Worm (Caenorhabditis elegans) whole organism, midembryonic: ENCODE data around the gene rde-11.

Experiments used
- klf-2 ChIP-seq: fragments of 200-800 bp; sonication (Bioruptor generic); conservative IDR thresholded peaks from 2 replicates; pipeline ENCODE4 v1.3.6; 2022; ENCODE audit warnings: missing genetic modification reagents, missing genetic modification characterization, missing compliant biosample characterization
- ztf-23 ChIP-seq: fragments of 200-800 bp; sonication (Bioruptor generic); IDR thresholded peaks from 2 replicates; pipeline ENCODE4 v1.3.6; 2022; ENCODE audit warnings: missing genetic modification reagents, missing genetic modification characterization, missing compliant biosample characterization
- ztf-29 ChIP-seq: fragments of 200-800 bp; sonication (Bioruptor generic); IDR thresholded peaks from 2 replicates; pipeline ENCODE4 v1.3.6; 2022; ENCODE audit warnings: missing genetic modification reagents, missing genetic modification characterization, missing compliant biosample characterization

DNA sequence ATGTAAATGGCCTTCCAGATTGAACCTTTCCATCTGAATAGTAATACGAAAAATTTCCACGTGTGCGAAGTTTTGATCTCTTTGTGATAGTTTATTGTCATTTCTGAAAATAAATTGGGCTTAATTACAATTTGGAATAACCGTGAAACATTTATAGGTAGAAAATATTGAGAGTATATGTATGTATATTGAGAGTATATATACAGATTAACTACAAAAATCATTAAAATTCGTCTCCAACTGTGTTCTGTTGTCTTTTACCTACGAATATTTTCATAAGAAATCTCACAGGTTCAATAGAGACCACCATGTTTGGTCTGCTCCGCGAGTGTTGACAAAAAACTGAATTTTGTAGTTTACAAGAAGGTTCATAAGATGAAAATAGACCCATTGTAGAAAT, 8.0 kb downstream of the rde-11 start, which contains the start of gene best-2:
- no peak for TF ChIP-seq ztf-23
- no peak for TF ChIP-seq ztf-29 (GFP tag; lab: Robert Waterston, UW)
- no peak for TF ChIP-seq klf-2 (GFP tag; lab: Robert Waterston, UW)
